Fruit fly (Drosophila melanogaster) whole organism, embryonic: ENCODE results near the gene Nup98-96.

Source experiments
- Atf3 ChIP-seq: fragments of 200-800 bp; sonication (Bioruptor generic); optimal IDR thresholded peaks from 3 replicates; lab custom pipeline; 2016; ENCODE audit warnings: missing biosample characterization, missing genetic modification characterization
- CG11093 ChIP-seq: fragments of 200-800 bp; sonication (Bioruptor generic); IDR thresholded peaks from 3 replicates; pipeline ENCODE4 v1.3.6; 2022; ENCODE audit warnings: missing biosample characterization, missing genetic modification characterization
- CG1233 ChIP-seq: fragments of 200-800 bp; sonication (Bioruptor generic); optimal IDR thresholded peaks from 4 replicates; lab custom pipeline; 2018; ENCODE audit warnings: missing biosample characterization, mild to moderate bottlenecking, missing genetic modification characterization
- CG12391 ChIP-seq: fragments of 200-800 bp; sonication (Bioruptor generic); optimal IDR thresholded peaks from 3 replicates; lab custom pipeline; 2018; ENCODE audit warnings: missing biosample characterization, mild to moderate bottlenecking, missing genetic modification characterization, moderate library complexity
- CG15514 ChIP-seq: fragments of 200-800 bp; sonication (Bioruptor generic); optimal IDR thresholded peaks from 3 replicates; lab custom pipeline; 2017; ENCODE audit warnings: missing biosample characterization, missing genetic modification characterization, mild to moderate bottlenecking, moderate library complexity, missing genetic modification reagents
- CG15601 ChIP-seq: fragments of 200-800 bp; sonication (Bioruptor generic); optimal IDR thresholded peaks from 3 replicates; lab custom pipeline; 2019; ENCODE audit warnings: missing biosample characterization, mild to moderate bottlenecking, missing genetic modification characterization, moderate library complexity
- CG17802 ChIP-seq: fragments of 200-800 bp; sonication (Bioruptor generic); optimal IDR thresholded peaks from 2 replicates; lab custom pipeline; 2018; ENCODE audit warnings: missing biosample characterization, mild to moderate bottlenecking, missing genetic modification characterization, moderate library complexity
- CG2116 ChIP-seq: fragments of 200-800 bp; sonication (Bioruptor generic); optimal IDR thresholded peaks from 3 replicates; lab custom pipeline; 2018; ENCODE audit warnings: missing biosample characterization, mild to moderate bottlenecking, missing genetic modification characterization
- CG2129 ChIP-seq: fragments of 200-800 bp; sonication (Bioruptor generic); IDR thresholded peaks from 2 replicates; pipeline ENCODE4 v1.3.6; 2022; ENCODE audit warnings: missing biosample characterization, missing genetic modification characterization; ENCODE audit not compliant: partially characterized antibody
- CG2889 ChIP-seq: fragments of 200-800 bp; sonication (Bioruptor generic); IDR thresholded peaks from 3 replicates; pipeline ENCODE4 v1.3.6; 2022; ENCODE audit warnings: missing biosample characterization, missing genetic modification characterization
- CG3065 ChIP-seq: fragments of 200-800 bp; sonication (Bioruptor generic); optimal IDR thresholded peaks from 2 replicates; lab custom pipeline; 2016; ENCODE audit warnings: missing biosample characterization, missing genetic modification characterization
- CG31224 ChIP-seq: fragments of 200-800 bp; sonication (Bioruptor generic); IDR thresholded peaks from 2 replicates; pipeline ENCODE4 v1.3.6; 2022; ENCODE audit warnings: missing biosample characterization, missing genetic modification characterization
- CG32532 ChIP-seq: fragments of 200-800 bp; sonication (Bioruptor generic); IDR thresholded peaks from 2 replicates; pipeline ENCODE4 v1.3.6; 2022; ENCODE audit warnings: missing biosample characterization, missing genetic modification characterization
- CG32767 ChIP-seq: fragments of 200-800 bp; sonication (Bioruptor generic); IDR thresholded peaks from 2 replicates; pipeline ENCODE4 v1.3.6; 2022; ENCODE audit warnings: missing biosample characterization, missing genetic modification characterization
- CG4328 ChIP-seq: fragments of 200-800 bp; sonication (Bioruptor generic); optimal IDR thresholded peaks from 3 replicates; lab custom pipeline; 2017; ENCODE audit warnings: missing biosample characterization, missing genetic modification reagents, missing genetic modification characterization
- CG4404 ChIP-seq: fragments of 200-800 bp; sonication (Bioruptor generic); IDR thresholded peaks from 2 replicates; pipeline ENCODE4 v1.3.6; 2022; ENCODE audit warnings: missing biosample characterization, missing genetic modification characterization
- CG6175 ChIP-seq: fragments of 200-800 bp; sonication (Bioruptor generic); IDR thresholded peaks from 3 replicates; pipeline ENCODE4 v1.3.6; 2022; ENCODE audit warnings: missing biosample characterization, missing genetic modification characterization
- CG7556 ChIP-seq: fragments of 200-800 bp; sonication (Bioruptor generic); optimal IDR thresholded peaks from 2 replicates; lab custom pipeline; 2017; ENCODE audit warnings: missing biosample characterization, mild to moderate bottlenecking, missing genetic modification characterization
- CG9797 ChIP-seq: fragments of 200-800 bp; sonication (Bioruptor generic); optimal IDR thresholded peaks from 3 replicates; lab custom pipeline; 2018; ENCODE audit warnings: missing biosample characterization, mild to moderate bottlenecking, missing genetic modification characterization
- CG9817 ChIP-seq: fragments of 200-800 bp; sonication (Bioruptor generic); optimal IDR thresholded peaks from 2 replicates; lab custom pipeline; 2018; ENCODE audit warnings: missing biosample characterization, mild to moderate bottlenecking, missing genetic modification characterization, moderate library complexity
- Chrac-16 ChIP-seq: fragments of 200-800 bp; sonication (Bioruptor generic); optimal IDR thresholded peaks from 3 replicates; lab custom pipeline; 2016; ENCODE audit warnings: missing biosample characterization, missing genetic modification characterization
- CoRest ChIP-seq: fragments of 200-800 bp; sonication (Bioruptor generic); optimal IDR thresholded peaks from 3 replicates; lab custom pipeline; 2018; ENCODE audit warnings: missing biosample characterization, mild to moderate bottlenecking, missing genetic modification characterization, moderate library complexity
- CrebB ChIP-seq: fragments of 200-800 bp; sonication (Bioruptor generic); optimal IDR thresholded peaks from 3 replicates; lab custom pipeline; 2018; ENCODE audit warnings: missing biosample characterization, mild to moderate bottlenecking, missing genetic modification characterization
- Dp ChIP-seq: fragments of 200-800 bp; sonication (Bioruptor generic); optimal IDR thresholded peaks from 2 replicates; lab custom pipeline; 2018; ENCODE audit warnings: missing biosample characterization, mild to moderate bottlenecking, missing genetic modification characterization, moderate library complexity
- ERR ChIP-seq: fragments of 200-800 bp; sonication (Bioruptor generic); optimal IDR thresholded peaks from 2 replicates; lab custom pipeline; 2016; ENCODE audit warnings: missing biosample characterization, missing genetic modification characterization
- Fer2 ChIP-seq: fragments of 200-800 bp; sonication (Bioruptor generic); optimal IDR thresholded peaks from 2 replicates; lab custom pipeline; 2018; ENCODE audit warnings: missing biosample characterization, mild to moderate bottlenecking, missing genetic modification characterization, moderate library complexity
- Hr39 ChIP-seq: fragments of >200 bp; optimal IDR thresholded peaks from 2 replicates; lab custom pipeline; 2017
- Jarid2 ChIP-seq: fragments of 200-800 bp; sonication (Bioruptor generic); optimal IDR thresholded peaks from 3 replicates; lab custom pipeline; 2017; ENCODE audit warnings: mild to moderate bottlenecking, missing biosample characterization, missing genetic modification reagents, missing genetic modification characterization
- Mes4 ChIP-seq: fragments of 200-800 bp; sonication (Bioruptor generic); optimal IDR thresholded peaks from 2 replicates; lab custom pipeline; 2016; ENCODE audit warnings: missing biosample characterization, missing genetic modification characterization
- Nf-YA ChIP-seq: fragments of 200-800 bp; sonication (Bioruptor generic); IDR thresholded peaks from 2 replicates; pipeline ENCODE4 v1.3.6; 2022; ENCODE audit warnings: missing biosample characterization, missing genetic modification characterization
- Nf-YC ChIP-seq: fragments of 200-800 bp; optimal IDR thresholded peaks from 3 replicates; lab custom pipeline; 2019; ENCODE audit warnings: missing biosample characterization, mild to moderate bottlenecking, missing genetic modification characterization, moderate library complexity
- PHDP ChIP-seq: fragments of 200-800 bp; sonication (Bioruptor generic); optimal IDR thresholded peaks from 3 replicates; lab custom pipeline; 2018; ENCODE audit warnings: missing biosample characterization, mild to moderate bottlenecking, missing genetic modification characterization, moderate library complexity
- Trl ChIP-seq, 3 experiments: fragments of >200 bp in 2 of 3; fragments of 200-800 bp in 1 of 3; sonication (Bioruptor generic) in 1 of 3; optimal IDR thresholded peaks; 2 replicates in 1 of 3; 3 replicates in 2 of 3; lab custom pipeline; 2016 to 2017; ENCODE audit warnings: missing biosample characterization in 1 of 3, missing genetic modification characterization in 1 of 3
- abd-A ChIP-seq: fragments of 200-800 bp; sonication (Bioruptor generic); optimal IDR thresholded peaks from 3 replicates; lab custom pipeline; 2019; ENCODE audit warnings: missing biosample characterization, mild to moderate bottlenecking, missing genetic modification characterization, moderate library complexity
- ap ChIP-seq: fragments of 200-800 bp; sonication (Bioruptor generic); IDR thresholded peaks from 2 replicates; pipeline ENCODE4 v1.3.6; 2022; ENCODE audit warnings: missing biosample characterization, missing genetic modification characterization
- dmrt11E ChIP-seq: fragments of 200-800 bp; sonication (Bioruptor generic); optimal IDR thresholded peaks from 3 replicates; lab custom pipeline; 2018; ENCODE audit warnings: missing biosample characterization, mild to moderate bottlenecking, missing genetic modification characterization, moderate library complexity
- fd96Cb ChIP-seq: fragments of 200-800 bp; sonication (Bioruptor generic); optimal IDR thresholded peaks from 2 replicates; lab custom pipeline; 2018; ENCODE audit warnings: missing biosample characterization, mild to moderate bottlenecking, missing genetic modification characterization, moderate library complexity
- gem ChIP-seq: fragments of 200-800 bp; sonication (Bioruptor generic); optimal IDR thresholded peaks from 2 replicates; lab custom pipeline; 2019; ENCODE audit warnings: missing biosample characterization, mild to moderate bottlenecking, missing genetic modification characterization, moderate library complexity
- hkb ChIP-seq, 2 experiments: fragments of 200-800 bp in 1 of 2; fragments of >200 bp in 1 of 2; sonication (Bioruptor generic) in 1 of 2; IDR thresholded peaks in 1 of 2; optimal IDR thresholded peaks in 1 of 2; 2 replicates each; pipeline versions ENCODE4 v1.3.6 to Lab custom; 2017 to 2022; ENCODE audit warnings: missing biosample characterization in 1 of 2, missing genetic modification characterization in 1 of 2
- kni ChIP-seq: fragments of 200-800 bp; sonication (Bioruptor generic); optimal IDR thresholded peaks from 3 replicates; lab custom pipeline; 2017; ENCODE audit warnings: mild to moderate bottlenecking, missing biosample characterization, missing genetic modification reagents, missing genetic modification characterization
- lbe ChIP-seq: fragments of 200-800 bp; sonication (Bioruptor generic); optimal IDR thresholded peaks from 2 replicates; lab custom pipeline; 2016; ENCODE audit warnings: missing biosample characterization, mild to moderate bottlenecking, missing genetic modification characterization
- lov ChIP-seq, 2 experiments: fragments of 200-800 bp in 1 of 2; fragments of >200 bp in 1 of 2; sonication (Bioruptor generic) in 1 of 2; IDR thresholded peaks in 1 of 2; optimal IDR thresholded peaks in 1 of 2; 2 replicates in 1 of 2; 3 replicates in 1 of 2; pipeline versions ENCODE4 v1.3.6 to Lab custom; 2017 to 2022; ENCODE audit warnings: missing biosample characterization in 1 of 2, missing genetic modification characterization in 1 of 2
- otp ChIP-seq: fragments of 200-800 bp; sonication (Bioruptor generic); IDR thresholded peaks from 3 replicates; pipeline ENCODE4, ENCODE4 v1.3.6; 2022; ENCODE audit warnings: missing biosample characterization, missing genetic modification characterization
- sima ChIP-seq: fragments of 200-800 bp; sonication (Bioruptor generic); optimal IDR thresholded peaks from 2 replicates; lab custom pipeline; 2016; ENCODE audit warnings: missing biosample characterization, missing genetic modification characterization
- slbo ChIP-seq: fragments of 200-800 bp; sonication (Bioruptor generic); IDR thresholded peaks from 2 replicates; pipeline ENCODE4 v1.3.6; 2022; ENCODE audit warnings: missing biosample characterization, missing genetic modification characterization
- slou ChIP-seq: fragments of 200-800 bp; sonication (Bioruptor generic); optimal IDR thresholded peaks from 3 replicates; lab custom pipeline; 2016; ENCODE audit warnings: missing biosample characterization, missing genetic modification characterization
- trh ChIP-seq: fragments of 200-800 bp; sonication (Bioruptor generic); optimal IDR thresholded peaks from 2 replicates; lab custom pipeline; 2016; ENCODE audit warnings: missing biosample characterization, missing genetic modification characterization
- usp ChIP-seq: fragments of >200 bp; optimal IDR thresholded peaks from 2 replicates; lab custom pipeline; 2017; ENCODE audit warnings: missing biosample characterization, missing genetic modification characterization

Gene Nup98-96

DNA sequence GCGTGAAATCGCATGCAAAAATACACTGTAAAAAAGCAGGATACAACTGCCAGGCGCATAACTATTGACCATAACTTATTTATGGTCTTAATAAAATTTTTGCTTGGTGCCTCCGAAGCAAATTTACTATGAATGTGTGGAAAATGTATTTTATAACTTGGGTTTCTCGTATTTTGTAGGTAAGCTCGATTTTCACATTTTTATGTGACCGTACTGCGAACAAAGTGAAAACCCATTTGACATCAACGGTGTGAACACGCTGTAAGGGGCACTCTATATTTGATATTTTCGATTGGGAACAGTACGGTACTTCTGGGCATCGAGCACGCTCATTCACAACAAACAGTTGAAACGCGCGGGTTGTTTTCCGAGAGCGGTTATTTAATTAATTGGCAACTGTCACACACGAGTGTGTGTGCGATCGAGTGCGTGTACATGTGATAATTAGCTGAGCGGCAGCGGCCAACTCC, at the start of gene Nup98-96, which contains the start of gene mbc (continued):
- peak; percentile 90 for TF ChIP-seq Mes4 (GFP tag; lab: Kevin White, UChicago)
- TF ChIP-seq PHDP (tag; lab: Kevin White, UChicago): peak; percentile 80
- peak; percentile 69 for TF ChIP-seq CG4328 (GFP tag; lab: Kevin White, UChicago)
- peak; percentile 81 for TF ChIP-seq otp (GFP tag; lab: Robert Waterston, UW)
- TF ChIP-seq kni (GFP tag; lab: Kevin White, UChicago): peak; percentile 42
- peak; percentile 93 for TF ChIP-seq slbo
- peak; percentile 91 for TF ChIP-seq CG12391 (tag; lab: Kevin White, UChicago)
- TF ChIP-seq gem (tag; lab: Kevin White, UChicago): peak; percentile 92
- peak; percentile 65 for TF ChIP-seq ERR (GFP tag; lab: Kevin White, UChicago)
- peak; percentile 75 for TF ChIP-seq Nf-YC (tag; lab: Kevin White, UChicago)
- peak; percentile 87 for TF ChIP-seq CG17802 (tag; lab: Kevin White, UChicago)
- peak; percentile 84 for TF ChIP-seq CG15514
- peak; percentile 89 for TF ChIP-seq Atf3 (GFP tag; lab: Kevin White, UChicago)
- peak; percentile 61 for TF ChIP-seq CG31224
- peak; percentile 78 for TF ChIP-seq fd96Cb (tag; lab: Kevin White, UChicago)
- peak; percentile 62 for TF ChIP-seq Fer2 (tag; lab: Kevin White, UChicago)
- no peak for TF ChIP-seq CG2129
- peak; percentile 37 for TF ChIP-seq CrebB (tag; lab: Kevin White, UChicago)
- peak; percentile 99 for TF ChIP-seq hkb (optimal IDR thresholded peaks at IDR 0.05; lab: Kevin White, UChicago)
- peak; percentile 61; the same call in 1 of the 2 replicates for TF ChIP-seq hkb (GFP tag; IDR thresholded peaks at IDR 0.05; lab: Robert Waterston, UW)
- TF ChIP-seq lov (optimal IDR thresholded peaks at IDR 0.05; lab: Kevin White, UChicago): no peak
- TF ChIP-seq lov (GFP tag; IDR thresholded peaks at IDR 0.05; lab: Robert Waterston, UW): 0 out of 3 replicates have a peak, but pooled peaks have one; percentile 66
- TF ChIP-seq CoRest (tag; lab: Kevin White, UChicago): peak; percentile 93
- TF ChIP-seq Trl (optimal IDR thresholded peaks at IDR 0.05; lab: Kevin White, UChicago): peak in 1 of 2 experiments; percentile 24
- TF ChIP-seq Trl (GFP tag; optimal IDR thresholded peaks at IDR 0.05; lab: Kevin White, UChicago): peak; percentile 90
- TF ChIP-seq Jarid2 (GFP tag; lab: Kevin White, UChicago): peak; percentile 97
- TF ChIP-seq slou: peak; percentile 45
- TF ChIP-seq CG9797: peak; percentile 100
- no peak for TF ChIP-seq usp (GFP tag; lab: Kevin White, UChicago)
- TF ChIP-seq CG32532 (GFP tag; lab: Robert Waterston, UW): peak; percentile 85
- TF ChIP-seq CG4404 (GFP tag; lab: Robert Waterston, UW): peak; percentile 88
- TF ChIP-seq Dp (GFP tag; lab: Kevin White, UChicago): peak; percentile 49
- TF ChIP-seq abd-A: no peak
- peak; percentile 80 for TF ChIP-seq trh
- peak; percentile 58 for TF ChIP-seq CG1233 (GFP tag; lab: Kevin White, UChicago)
- no peak for TF ChIP-seq Nf-YA (GFP tag; lab: Robert Waterston, UW)
- peak; percentile 65 for TF ChIP-seq sima (GFP tag; lab: Kevin White, UChicago)
- peak; percentile 61 for TF ChIP-seq CG7556 (GFP tag; lab: Kevin White, UChicago)
- TF ChIP-seq CG6175 (GFP tag; lab: Robert Waterston, UW): peak; percentile 43; the same call in 1 of the 3 replicates
- TF ChIP-seq CG2889 (GFP tag; lab: Robert Waterston, UW): peak; percentile 63; the same call in 2 of the 3 replicates
- TF ChIP-seq CG3065 (GFP tag; lab: Kevin White, UChicago): peak; percentile 77
- TF ChIP-seq CG11093 (GFP tag; lab: Robert Waterston, UW): peak; percentile 63; the same call in 1 of the 3 replicates
- peak; percentile 33; the same call in 1 of the 2 replicates for TF ChIP-seq ap (GFP tag; lab: Robert Waterston, UW)
- peak; percentile 90 for TF ChIP-seq CG9817
- TF ChIP-seq CG15601 (tag; lab: Kevin White, UChicago): peak; percentile 83
- TF ChIP-seq CG32767 (GFP tag; lab: Robert Waterston, UW): peak; percentile 57; the same call in 1 of the 2 replicates
- no peak for TF ChIP-seq Hr39
- TF ChIP-seq CG2116 (GFP tag; lab: Kevin White, UChicago): peak; percentile 63
- peak; percentile 91 for TF ChIP-seq Chrac-16 (GFP tag; lab: Kevin White, UChicago)
- peak; percentile 30 for TF ChIP-seq lbe (GFP tag; lab: Kevin White, UChicago)
- peak; percentile 83 for TF ChIP-seq dmrt11E
